Worm (Caenorhabditis elegans): ENCODE results near the gene nhr-173.
A peak's percentile ranks its signal among the peaks of the same experiment; 100 is the strongest.

nhr-173 gene

DNA sequence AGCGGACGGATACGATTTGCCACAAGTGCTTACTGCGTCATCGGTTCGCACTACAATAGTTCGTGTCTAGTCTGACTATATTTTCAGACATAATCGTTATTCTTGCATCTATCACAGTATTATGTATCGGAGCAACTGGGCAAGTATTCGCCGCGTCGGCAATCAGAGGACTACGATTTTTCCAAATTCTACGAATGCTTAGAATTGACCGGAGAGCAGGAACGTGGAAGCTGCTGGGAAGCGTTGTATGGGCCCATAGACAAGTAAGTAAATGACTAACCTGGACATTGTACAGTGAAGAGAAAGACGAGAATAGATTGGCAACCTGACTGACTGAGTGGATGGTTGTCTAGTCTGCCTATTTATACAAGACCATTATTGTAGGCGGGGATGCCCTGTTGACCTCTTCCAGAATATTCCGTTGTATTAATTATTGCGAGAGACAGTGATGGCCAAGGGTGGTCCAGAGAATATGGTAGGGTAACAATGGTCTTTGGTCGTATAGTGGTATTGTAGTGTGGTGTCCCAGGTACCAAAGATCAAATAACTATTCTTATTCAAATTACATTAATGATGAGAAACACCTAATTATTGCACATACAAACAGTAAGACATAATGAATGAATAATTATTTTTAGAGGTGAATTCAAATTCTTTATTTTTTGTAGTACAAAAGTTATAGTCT is 32.6 kb upstream of the nhr-173 start, which contains the start of gene clec-266:
Gene clec-266, minus strand, starts transcription at position 364 of the 685 bp plus-strand sequence.
- TF ChIP-seq hmg-4 (GFP tag; optimal IDR thresholded peaks at IDR 0.05) (no peak), flt-1 (GFP tag; IDR thresholded peaks at IDR 0.05) (peak; percentile 2; the same call in 1 of the 2 replicates), ama-1 (optimal IDR thresholded peaks at IDR 0.05) (peak; percentile 94)

- TF ChIP-seq ama-1 (optimal IDR thresholded peaks at IDR 0.05): no peak
- TF ChIP-seq tbx-11 (GFP tag; IDR thresholded peaks at IDR 0.05): no peak
- TF ChIP-seq ceh-36 (tag; optimal IDR thresholded peaks at IDR 0.05): no peak
- TF ChIP-seq F13C5.2 (tag; optimal IDR thresholded peaks at IDR 0.05): no peak
- TF ChIP-seq hmbx-1 (tag; optimal IDR thresholded peaks at IDR 0.05): no peak
Observed at ce11 chrX:6625275-6625674, 30.1 kb upstream of the nhr-173 start.

- no peak for TF ChIP-seq tra-4 (tag; optimal IDR thresholded peaks at IDR 0.05)
- TF ChIP-seq ets-7 (tag; optimal IDR thresholded peaks at IDR 0.05): no peak
- TF ChIP-seq B0310.2 (tag; optimal IDR thresholded peaks at IDR 0.05): no peak
- no peak for TF ChIP-seq aly-1 (tag; optimal IDR thresholded peaks at IDR 0.05)
- no peak for TF ChIP-seq scrt-1 (GFP tag; IDR thresholded peaks at IDR 0.05)
- TF ChIP-seq tbx-37 (GFP tag; conservative IDR thresholded peaks at IDR 0.05): no peak
- TF ChIP-seq ama-1 (optimal IDR thresholded peaks at IDR 0.05): no peak
- no peak for TF ChIP-seq F13C5.2 (tag; optimal IDR thresholded peaks at IDR 0.05)
- TF ChIP-seq hmg-4 (GFP tag; optimal IDR thresholded peaks at IDR 0.05): no peak
- no peak for TF ChIP-seq flt-1 (GFP tag; IDR thresholded peaks at IDR 0.05)
- no peak for TF ChIP-seq ceh-13 (GFP tag; optimal IDR thresholded peaks at IDR 0.05)
- no peak for TF ChIP-seq tbx-11 (GFP tag; IDR thresholded peaks at IDR 0.05)
- no peak for TF ChIP-seq hnd-1 (tag; optimal IDR thresholded peaks at IDR 0.05)
- no peak for TF ChIP-seq hmbx-1 (tag; optimal IDR thresholded peaks at IDR 0.05)
- TF ChIP-seq pes-1 (GFP tag; IDR thresholded peaks at IDR 0.05): no peak
Observed at ce11 chrX:6630645-6631044, 24.7 kb upstream of the nhr-173 start.

ce11 chrX:6631437-6631836 is 23.9 kb upstream of the nhr-173 start, which contains the start of gene aexr-2:
TSS of gene aexr-2 (minus strand) at chrX:6631537.
- no peak for TF ChIP-seq ama-1 (optimal IDR thresholded peaks at IDR 0.05)
- TF ChIP-seq scrt-1 (GFP tag; IDR thresholded peaks at IDR 0.05): no peak
- no peak for TF ChIP-seq hmg-4 (GFP tag; optimal IDR thresholded peaks at IDR 0.05)
- no peak for TF ChIP-seq tra-4 (tag; optimal IDR thresholded peaks at IDR 0.05)
- TF ChIP-seq tbx-37 (GFP tag; conservative IDR thresholded peaks at IDR 0.05): no peak
- TF ChIP-seq hmbx-1 (tag; optimal IDR thresholded peaks at IDR 0.05): no peak
- TF ChIP-seq sea-1 (GFP tag; conservative IDR thresholded peaks at IDR 0.05): no peak
- no peak for TF ChIP-seq aly-1 (tag; optimal IDR thresholded peaks at IDR 0.05)

DNA sequence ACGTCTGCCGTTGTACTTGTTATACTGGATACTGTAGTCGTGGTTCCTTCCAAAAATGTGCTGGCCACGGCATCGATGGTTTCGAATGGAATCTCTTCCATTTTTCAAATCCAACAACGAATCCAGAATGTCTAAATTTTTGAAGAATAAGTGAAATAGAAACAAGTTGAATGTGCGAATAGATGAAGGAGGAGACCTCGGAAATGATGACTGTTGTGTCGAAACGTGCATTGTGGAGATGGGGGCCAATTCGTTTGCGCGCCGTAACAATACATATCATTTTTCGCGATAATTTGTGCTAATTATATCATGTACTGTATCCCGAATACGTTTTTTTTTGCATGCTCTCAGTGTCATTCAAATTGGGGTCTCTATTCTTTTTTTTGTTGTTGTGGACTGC is 20.2 kb upstream of the nhr-173 start, which contains the start of gene aexr-1:
Gene aexr-1, minus strand, starts transcription at position 101 of the 400 bp plus-strand sequence.
- TF ChIP-seq pes-1 (GFP tag; IDR thresholded peaks at IDR 0.05): no peak

ce11 chrX:6637933-6638332 is 17.4 kb upstream of the nhr-173 start:
- TF ChIP-seq ceh-13 (GFP tag; optimal IDR thresholded peaks at IDR 0.05) (no peak), F13C5.2 (tag; optimal IDR thresholded peaks at IDR 0.05) (no peak), ets-7 (tag; optimal IDR thresholded peaks at IDR 0.05) (no peak), pes-1 (GFP tag; IDR thresholded peaks at IDR 0.05) (no peak), sea-1 (GFP tag; conservative IDR thresholded peaks at IDR 0.05) (no peak), hmg-4 (GFP tag; optimal IDR thresholded peaks at IDR 0.05) (no peak)

DNA sequence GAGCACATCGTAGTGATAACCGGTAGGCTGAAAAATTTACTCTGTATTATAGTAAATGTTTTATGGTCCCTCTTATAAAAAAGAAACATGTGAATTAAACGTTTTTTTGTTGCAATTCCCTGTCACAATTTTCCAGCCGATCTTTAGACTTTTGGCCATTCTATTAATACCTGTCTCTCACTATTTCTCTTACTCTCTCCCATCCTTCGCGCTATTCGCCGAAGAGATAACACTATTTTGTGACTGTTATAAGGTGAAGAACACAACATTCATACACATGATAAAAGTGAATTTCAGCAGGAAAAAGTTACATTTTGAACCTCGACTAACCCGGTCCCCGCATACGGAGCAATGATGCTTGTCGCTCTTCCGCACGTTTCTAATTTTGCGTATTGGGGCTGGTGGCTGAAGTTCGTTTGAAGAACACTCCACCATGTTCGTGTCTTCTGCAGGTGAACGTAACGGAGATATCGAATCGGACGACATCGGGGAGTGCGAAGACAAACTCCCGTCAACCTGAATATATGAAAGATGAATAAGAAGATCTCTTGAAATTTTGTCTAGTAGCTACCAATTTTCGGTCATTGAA is 16.2 kb upstream of the nhr-173 start:
- TF ChIP-seq ama-1 (optimal IDR thresholded peaks at IDR 0.05) (no peak), ets-7 (tag; optimal IDR thresholded peaks at IDR 0.05) (no peak), pes-1 (GFP tag; IDR thresholded peaks at IDR 0.05) (no peak)

DNA sequence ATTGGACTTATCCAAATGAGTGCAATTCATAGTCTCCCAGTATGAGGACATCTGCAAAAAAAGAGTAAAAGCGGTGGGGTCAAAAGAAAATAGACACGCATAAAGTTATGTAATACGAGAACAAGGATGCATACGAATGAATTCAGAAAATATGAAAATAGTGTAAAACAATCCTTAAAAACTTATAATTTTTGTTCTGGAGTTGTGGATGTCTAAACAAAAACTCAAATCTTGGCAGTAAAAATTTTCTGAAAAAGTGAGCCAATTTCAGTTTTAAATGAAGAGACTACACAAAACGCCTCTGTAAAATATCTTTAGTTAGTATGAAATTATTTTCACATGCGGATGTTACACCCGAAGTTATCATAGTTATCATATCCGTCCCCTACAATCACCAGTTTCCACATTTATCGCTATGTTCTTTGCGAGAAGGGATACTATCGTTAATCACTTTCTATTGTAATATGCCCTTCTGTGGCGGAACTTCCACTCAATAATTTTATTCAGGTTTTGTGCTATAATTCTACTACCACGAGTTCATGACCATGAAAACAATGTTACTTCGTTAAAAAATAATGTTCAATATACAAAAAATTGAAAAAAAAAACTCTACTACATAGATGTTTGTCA is 14.6 kb upstream of the nhr-173 start, which contains the start of gene nhr-120:
Gene nhr-120, minus strand, starts transcription at position 51 of the 630 bp plus-strand sequence.
- TF ChIP-seq ama-1 (optimal IDR thresholded peaks at IDR 0.05): no peak
- TF ChIP-seq hmbx-1 (tag; optimal IDR thresholded peaks at IDR 0.05): no peak
- TF ChIP-seq tra-4 (tag; optimal IDR thresholded peaks at IDR 0.05): no peak
- TF ChIP-seq hmg-4 (GFP tag; optimal IDR thresholded peaks at IDR 0.05): no peak
- TF ChIP-seq pes-1 (GFP tag; IDR thresholded peaks at IDR 0.05): no peak
- no peak for TF ChIP-seq aly-1 (tag; optimal IDR thresholded peaks at IDR 0.05)
- no peak for TF ChIP-seq B0310.2 (tag; optimal IDR thresholded peaks at IDR 0.05)
- TF ChIP-seq ceh-36 (tag; optimal IDR thresholded peaks at IDR 0.05): no peak
- no peak for TF ChIP-seq hnd-1 (tag; optimal IDR thresholded peaks at IDR 0.05)
- no peak for TF ChIP-seq sea-1 (GFP tag; conservative IDR thresholded peaks at IDR 0.05)
- TF ChIP-seq scrt-1 (GFP tag; IDR thresholded peaks at IDR 0.05): no peak
- no peak for TF ChIP-seq tbx-37 (GFP tag; conservative IDR thresholded peaks at IDR 0.05)
- no peak for TF ChIP-seq tbx-11 (GFP tag; IDR thresholded peaks at IDR 0.05)
- no peak for TF ChIP-seq ets-7 (tag; optimal IDR thresholded peaks at IDR 0.05)
- no peak for TF ChIP-seq ceh-13 (GFP tag; optimal IDR thresholded peaks at IDR 0.05)
- TF ChIP-seq flt-1 (GFP tag; IDR thresholded peaks at IDR 0.05): no peak
- no peak for TF ChIP-seq F13C5.2 (tag; optimal IDR thresholded peaks at IDR 0.05)
